Worm (Caenorhabditis elegans): ENCODE measurements around the gene C46F11.4.

ce11 chrIII:3627042-3627441, 37.1 kb downstream of the C46F11.4 start, which contains the start of gene sel-8:
- TF ChIP-seq ztf-11 (tag; optimal IDR thresholded peaks at IDR 0.05): no peak
- TF ChIP-seq elt-1 (tag; optimal IDR thresholded peaks at IDR 0.05; ENCODE audit: borderline replicate concordance, insufficient read depth): no peak
- no peak for TF ChIP-seq unc-39 (tag; optimal IDR thresholded peaks at IDR 0.05)
- no peak for TF ChIP-seq snpc-4 (tag; optimal IDR thresholded peaks at IDR 0.05)
- no peak for TF ChIP-seq ceh-39 (tag; optimal IDR thresholded peaks at IDR 0.05)
- TF ChIP-seq tbx-8 (GFP tag; optimal IDR thresholded peaks at IDR 0.05): no peak
- TF ChIP-seq lin-13 (tag; optimal IDR thresholded peaks at IDR 0.05): no peak
- no peak for TF ChIP-seq nhr-28 (tag; optimal IDR thresholded peaks at IDR 0.05)

All from whole organism, mixed stage, embryonic.